Worm (Caenorhabditis elegans): ENCODE results near the gene T09B9.3.

Gene T09B9.3

ce11 chrX:9795579-9795978, 34.4 kb upstream of the T09B9.3 start:
- TF ChIP-seq fax-1 (tag; optimal IDR thresholded peaks at IDR 0.05) (no peak), elt-2 (tag; optimal IDR thresholded peaks at IDR 0.05) (peak; percentile 52)

ce11 chrX:9794173-9794572, 33.0 kb upstream of the T09B9.3 start, which contains the start of gene F36G3.2:
F36G3.2 (minus strand) TSS chrX:9794273.
- TF ChIP-seq pqm-1 (tag; optimal IDR thresholded peaks at IDR 0.05) (no peak), pha-4 (tag; optimal IDR thresholded peaks at IDR 0.05) (no peak), ceh-9 (tag; optimal IDR thresholded peaks at IDR 0.05) (no peak), C38D4.7 (GFP tag; optimal IDR thresholded peaks at IDR 0.05) (no peak), ceh-24 (tag; optimal IDR thresholded peaks at IDR 0.05) (no peak)

- TF ChIP-seq ceh-18 (tag; optimal IDR thresholded peaks at IDR 0.05) (no peak), pqm-1 (tag; optimal IDR thresholded peaks at IDR 0.05) (no peak), pat-9 (tag; optimal IDR thresholded peaks at IDR 0.05) (no peak), unc-55 (GFP tag; optimal IDR thresholded peaks at IDR 0.05) (no peak), pros-1 (tag; optimal IDR thresholded peaks at IDR 0.05) (no peak), ceh-48 (tag; optimal IDR thresholded peaks at IDR 0.05) (no peak), hlh-8 (tag; optimal IDR thresholded peaks at IDR 0.05) (no peak), zip-5 (tag; optimal IDR thresholded peaks at IDR 0.05) (no peak), tbx-2 (tag; optimal IDR thresholded peaks at IDR 0.05) (no peak), C38D4.7 (GFP tag; optimal IDR thresholded peaks at IDR 0.05) (no peak), tbx-7 (tag; optimal IDR thresholded peaks at IDR 0.05) (no peak), nhr-11 (tag; optimal IDR thresholded peaks at IDR 0.05) (no peak), Y22D7AL.16 (tag; optimal IDR thresholded peaks at IDR 0.05) (no peak), ref-2 (tag; optimal IDR thresholded peaks at IDR 0.05) (no peak), hlh-30 (tag; optimal IDR thresholded peaks at IDR 0.05; ENCODE audit: insufficient read depth) (no peak), sdc-2 (tag; optimal IDR thresholded peaks at IDR 0.05) (no peak), madf-2 (tag; optimal IDR thresholded peaks at IDR 0.05) (no peak), sox-2 (GFP tag; IDR thresholded peaks at IDR 0.05) (no peak), ceh-34 (tag; optimal IDR thresholded peaks at IDR 0.05) (no peak)
These were observed 27.9 kb upstream of the T09B9.3 start, which contains the start of gene F36G3.1 for ce11 chrX:9789110-9789509. F36G3.1 (minus strand) TSS chrX:9789210.

- TF ChIP-seq lin-11 (tag; optimal IDR thresholded peaks at IDR 0.05) (no peak), pha-2 (tag; optimal IDR thresholded peaks at IDR 0.05) (no peak), C08G9.2 (tag; optimal IDR thresholded peaks at IDR 0.05) (no peak), elt-2 (tag; optimal IDR thresholded peaks at IDR 0.05) (no peak), unc-42 (tag; optimal IDR thresholded peaks at IDR 0.05) (no peak), eyg-1 (tag; optimal IDR thresholded peaks at IDR 0.05) (no peak), dve-1 (tag; optimal IDR thresholded peaks at IDR 0.05) (no peak), ahr-1 (tag; optimal IDR thresholded peaks at IDR 0.05) (no peak)
These were observed 24.7 kb upstream of the T09B9.3 start for ce11 chrX:9785865-9786264.

ce11 chrX:9782389-9782939, 21.3 kb upstream of the T09B9.3 start:
- TF ChIP-seq lim-6 (tag; optimal IDR thresholded peaks at IDR 0.05) = no peak
- no peak for TF ChIP-seq rnt-1 (tag; optimal IDR thresholded peaks at IDR 0.05)
- no peak for TF ChIP-seq pax-1 (tag; optimal IDR thresholded peaks at IDR 0.05)
- no peak for TF ChIP-seq hlh-30 (tag; optimal IDR thresholded peaks at IDR 0.05; ENCODE audit: insufficient read depth)
- no peak for TF ChIP-seq sox-4 (tag; optimal IDR thresholded peaks at IDR 0.05)
- TF ChIP-seq ceh-45 (GFP tag; IDR thresholded peaks at IDR 0.05) = no peak

Measured in whole organism, late embryonic.